Worm (Caenorhabditis elegans) whole organism, late embryonic: Measurements from ENCODE around the gene ugt-20.

Source experiments
- C38D4.7 ChIP-seq: fragments of 200-800 bp; sonication (Bioruptor generic); optimal IDR thresholded peaks from 2 replicates; lab custom pipeline; 2018; ENCODE audit warnings: mild to moderate bottlenecking, missing genetic modification characterization, moderate library complexity, missing compliant biosample characterization
- F13H6.1 ChIP-seq: sonication (generic microtip); optimal IDR thresholded peaks from 2 replicates; lab custom pipeline; 2016; ENCODE audit warnings: missing genetic modification characterization, missing compliant biosample characterization
- dmd-4 ChIP-seq: sonication (generic microtip); optimal IDR thresholded peaks from 2 replicates; lab custom pipeline; 2016; ENCODE audit warnings: borderline replicate concordance, missing genetic modification characterization, missing compliant biosample characterization
- ets-4 ChIP-seq: sonication (generic microtip); optimal IDR thresholded peaks from 2 replicates; lab custom pipeline; 2016; ENCODE audit warnings: missing genetic modification characterization, missing compliant biosample characterization
- fkh-10 ChIP-seq: fragments of 150-350 bp; optimal IDR thresholded peaks from 2 replicates; lab custom pipeline; 2014; ENCODE audit warnings: missing biosample characterization, missing genetic modification reagents, missing genetic modification characterization
- fkh-6 ChIP-seq: sonication (generic microtip); optimal IDR thresholded peaks from 2 replicates; lab custom pipeline; 2016; ENCODE audit warnings: missing genetic modification characterization, missing compliant biosample characterization
- hlh-8 ChIP-seq: sonication (generic microtip); optimal IDR thresholded peaks from 2 replicates; lab custom pipeline; 2016; ENCODE audit warnings: missing genotype, missing genetic modification characterization, missing compliant biosample characterization
- mec-3 ChIP-seq: sonication (generic microtip); optimal IDR thresholded peaks from 2 replicates; lab custom pipeline; 2016; ENCODE audit warnings: borderline replicate concordance, missing genetic modification characterization, missing compliant biosample characterization
- nfya-1 ChIP-seq: sonication (generic microtip); optimal IDR thresholded peaks from 2 replicates; lab custom pipeline; 2017; ENCODE audit warnings: missing genetic modification characterization, mild to moderate bottlenecking, missing compliant biosample characterization, antibody characterized with exemption, moderate library complexity
- nhr-11 ChIP-seq: fragments of 150-350 bp; optimal IDR thresholded peaks from 2 replicates; lab custom pipeline; 2014; ENCODE audit warnings: missing biosample characterization, missing genetic modification characterization
- pha-4 ChIP-seq: fragments of 150-350 bp; optimal IDR thresholded peaks from 2 replicates; lab custom pipeline; 2018; ENCODE audit warnings: missing biosample characterization, missing genetic modification reagents, missing genetic modification characterization
- ref-2 ChIP-seq: sonication (generic microtip); optimal IDR thresholded peaks from 2 replicates; lab custom pipeline; 2016; ENCODE audit warnings: missing genetic modification characterization, missing compliant biosample characterization
- syd-9 ChIP-seq: sonication (generic microtip); optimal IDR thresholded peaks from 2 replicates; lab custom pipeline; 2016; ENCODE audit warnings: mild to moderate bottlenecking, missing genetic modification characterization, moderate library complexity, missing compliant biosample characterization
- tbx-7 ChIP-seq: sonication (generic microtip); optimal IDR thresholded peaks from 2 replicates; lab custom pipeline; 2016; ENCODE audit warnings: missing genotype, missing genetic modification characterization, missing compliant biosample characterization

DNA sequence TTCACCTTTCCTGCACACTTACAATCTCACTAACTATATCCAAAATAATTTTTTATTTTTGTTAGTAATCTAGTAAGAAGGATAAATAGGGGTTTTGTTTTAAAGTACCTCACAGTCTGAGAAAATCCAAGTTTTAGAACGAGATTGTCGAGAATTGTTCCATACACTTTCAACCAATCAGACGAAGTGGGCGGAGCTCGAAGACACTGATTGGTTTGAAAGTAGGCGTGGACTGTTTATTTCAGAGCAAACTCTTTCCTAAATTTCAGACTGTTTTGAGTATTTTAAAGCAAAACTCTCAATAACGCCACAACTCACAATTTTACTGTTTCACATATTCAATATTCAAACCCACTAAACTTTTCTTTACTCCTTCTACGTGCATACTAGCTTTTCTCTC, 12.4 kb downstream of the ugt-20 start:
- TF ChIP-seq C38D4.7, result no peak
- peak; percentile 72 for TF ChIP-seq nfya-1 (tag; lab: Kevin White, UChicago)
- no peak for TF ChIP-seq F13H6.1 (tag; lab: Kevin White, UChicago)
- TF ChIP-seq ets-4, result no peak
- no peak for TF ChIP-seq fkh-10 (GFP tag; lab: Kevin White, UChicago)
- TF ChIP-seq fkh-6, result no peak
- TF ChIP-seq ref-2 (tag; lab: Kevin White, UChicago), result no peak
- TF ChIP-seq pha-4 (tag; lab: Kevin White, UChicago), result no peak
- TF ChIP-seq tbx-7 (tag; lab: Kevin White, UChicago), result no peak
- no peak for TF ChIP-seq dmd-4 (tag; lab: Kevin White, UChicago)
- TF ChIP-seq syd-9 (tag; lab: Kevin White, UChicago), result no peak
- TF ChIP-seq hlh-8 (tag; lab: Kevin White, UChicago), result no peak
- no peak for TF ChIP-seq mec-3 (tag; lab: Kevin White, UChicago)
- TF ChIP-seq nhr-11 (tag; lab: Kevin White, UChicago), result no peak
